Fruit fly (Drosophila melanogaster): Measurements from ENCODE around the gene pigs.

dm6 chrX:6700990-6701530 lies 101.2 kb downstream of the pigs start:
- TF ChIP-seq h (optimal IDR thresholded peaks at IDR 0.05) (no peak), psq (optimal IDR thresholded peaks at IDR 0.05) (no peak), insv (optimal IDR thresholded peaks at IDR 0.05) (no peak), ttk (optimal IDR thresholded peaks at IDR 0.05) (no peak), Sin3A (optimal IDR thresholded peaks at IDR 0.05) (no peak), Myc (optimal IDR thresholded peaks at IDR 0.05) (no peak)

Data from Kc167 (cell line).